Worm (Caenorhabditis elegans) whole organism, L1 larva: ENCODE data around the gene rsp-4.

ENCODE experiments used
- C04F5.9 ChIP-seq: sonication (generic microtip); optimal IDR thresholded peaks from 2 replicates; lab custom pipeline; 2016; ENCODE audit warnings: missing genetic modification characterization, missing compliant biosample characterization
- ama-1 ChIP-seq: fragments of 150-350 bp; optimal IDR thresholded peaks from 2 replicates; lab custom pipeline; 2014
- ets-5 ChIP-seq: fragments of 200-800 bp; sonication (Bioruptor generic); IDR thresholded peaks from 2 replicates; pipeline ENCODE4 v1.3.6; 2022; ENCODE audit warnings: missing genetic modification characterization, missing compliant biosample characterization
- lin-15B ChIP-seq: fragments of 150-350 bp; sonication (generic microtip); optimal IDR thresholded peaks from 3 replicates; lab custom pipeline; 2014; ENCODE audit warnings: missing biosample characterization, missing genetic modification characterization
- mdl-1 ChIP-seq, 2 experiments: fragments of 150-350 bp; optimal IDR thresholded peaks; 2 replicates each; lab custom pipeline; 2014 to 2017; ENCODE audit warnings: missing biosample characterization in 2 of 2, missing genetic modification characterization in 2 of 2, inconsistent platforms in 1 of 2
- nhr-77 ChIP-seq: fragments of 150-350 bp; optimal IDR thresholded peaks from 2 replicates; lab custom pipeline; 2014; ENCODE audit warnings: missing biosample characterization, missing genetic modification characterization
- pag-3 ChIP-seq: sonication (generic microtip); optimal IDR thresholded peaks from 2 replicates; lab custom pipeline; 2017; ENCODE audit warnings: missing genetic modification characterization, mild to moderate bottlenecking, missing compliant biosample characterization, antibody characterized with exemption, borderline replicate concordance; ENCODE audit not compliant: insufficient read depth
- unc-30 ChIP-seq: sonication (generic microtip); optimal IDR thresholded peaks from 2 replicates; lab custom pipeline; 2017; ENCODE audit warnings: missing biosample characterization, missing genetic modification characterization
- unc-62 ChIP-seq: fragments of 150-350 bp; optimal IDR thresholded peaks from 2 replicates; lab custom pipeline; 2014; ENCODE audit warnings: missing biosample characterization, missing genetic modification reagents, missing genetic modification characterization
- xbp-1 ChIP-seq: sonication (generic microtip); optimal IDR thresholded peaks from 2 replicates; lab custom pipeline; 2016; ENCODE audit warnings: missing genetic modification characterization, missing compliant biosample characterization

- TF ChIP-seq unc-62 (no peak), xbp-1 (tag; lab: Kevin White, UChicago) (no peak), unc-30 (tag; lab: Kevin White, UChicago) (no peak), lin-15B (tag; lab: Kevin White, UChicago) (no peak), C04F5.9 (tag; lab: Kevin White, UChicago) (no peak), nhr-77 (tag; lab: Kevin White, UChicago) (no peak), mdl-1 (tag; optimal IDR thresholded peaks at IDR 0.05; lab: Kevin White, UChicago) (no peak), ets-5 (no peak), ama-1 (lab: Kevin White, UChicago) (no peak), pag-3 (tag; lab: Kevin White, UChicago) (no peak)
Measured at ce11 chrII:5387217-5387616, 1.4 kb downstream of the rsp-4 start, which contains the start of gene ccpp-6.
